Worm (Caenorhabditis elegans) whole organism, L2 larva: ENCODE measurements around the gene dsb-1.
A peak's percentile ranks its signal among the peaks of the same experiment; 100 is the strongest.

Experiments
- F13H6.1 ChIP-seq: sonication (generic microtip); optimal IDR thresholded peaks from 2 replicates; lab custom pipeline; 2016; ENCODE audit warnings: missing genetic modification characterization, missing compliant biosample characterization
- R02D3.7 ChIP-seq: fragments of 150-350 bp; optimal IDR thresholded peaks from 2 replicates; lab custom pipeline; 2014; ENCODE audit warnings: missing biosample characterization, missing genetic modification characterization
- Y55F3AM.14 ChIP-seq: fragments of 200-800 bp; sonication (Bioruptor generic); optimal IDR thresholded peaks from 2 replicates; lab custom pipeline; 2018; ENCODE audit warnings: mild to moderate bottlenecking, missing genetic modification characterization, missing compliant biosample characterization
- alr-1 ChIP-seq: fragments of 150-350 bp; optimal IDR thresholded peaks from 2 replicates; lab custom pipeline; 2014; ENCODE audit warnings: missing biosample characterization, missing genetic modification characterization
- ama-1 ChIP-seq: fragments of 150-350 bp; optimal IDR thresholded peaks from 2 replicates; lab custom pipeline; 2018; ENCODE audit warnings: inconsistent platforms
- ceh-82 ChIP-seq: fragments of 150-350 bp; optimal IDR thresholded peaks from 2 replicates; lab custom pipeline; 2014; ENCODE audit warnings: missing biosample characterization, missing genetic modification characterization
- crh-2 ChIP-seq: sonication (generic microtip); optimal IDR thresholded peaks from 2 replicates; lab custom pipeline; 2017; ENCODE audit warnings: missing biosample characterization, missing genetic modification characterization
- dmd-4 ChIP-seq: sonication (generic microtip); optimal IDR thresholded peaks from 2 replicates; lab custom pipeline; 2017; ENCODE audit warnings: missing biosample characterization, missing genetic modification characterization
- egl-27 ChIP-seq: sonication (generic microtip); optimal IDR thresholded peaks from 3 replicates; lab custom pipeline; 2017; ENCODE audit warnings: missing biosample characterization, missing genetic modification reagents, missing genetic modification characterization
- fos-1 ChIP-seq: fragments of 150-350 bp; optimal IDR thresholded peaks from 2 replicates; lab custom pipeline; 2014; ENCODE audit warnings: missing biosample characterization, missing genetic modification characterization
- gmeb-1 ChIP-seq: fragments of 150-350 bp; optimal IDR thresholded peaks from 2 replicates; lab custom pipeline; 2014; ENCODE audit warnings: missing biosample characterization, missing genetic modification characterization
- lin-11 ChIP-seq: fragments of 150-350 bp; sonication (generic microtip); optimal IDR thresholded peaks from 2 replicates; lab custom pipeline; 2014; ENCODE audit warnings: missing biosample characterization, missing genetic modification characterization, inconsistent platforms, mixed read lengths
- lin-13 ChIP-seq: fragments of 150-350 bp; optimal IDR thresholded peaks from 2 replicates; lab custom pipeline; 2014; ENCODE audit warnings: missing biosample characterization, missing genetic modification reagents, missing genetic modification characterization
- lsy-2 ChIP-seq, 2 experiments: fragments of 150-350 bp in 1 of 2; sonication (generic microtip) in 1 of 2; optimal IDR thresholded peaks; 2 replicates each; lab custom pipeline; 2014 to 2017; ENCODE audit warnings: missing biosample characterization in 2 of 2, missing genetic modification characterization in 2 of 2
- mab-5 ChIP-seq: fragments of 150-350 bp; optimal IDR thresholded peaks from 2 replicates; lab custom pipeline; 2014; ENCODE audit warnings: missing biosample characterization, missing genetic modification characterization
- nhr-129 ChIP-seq: fragments of 150-350 bp; optimal IDR thresholded peaks from 2 replicates; lab custom pipeline; 2014; ENCODE audit warnings: missing biosample characterization, missing genetic modification characterization
- nhr-23 ChIP-seq: fragments of 150-350 bp; optimal IDR thresholded peaks from 2 replicates; lab custom pipeline; 2014; ENCODE audit warnings: missing biosample characterization, missing genetic modification reagents, missing genetic modification characterization
- nhr-237 ChIP-seq: fragments of 150-350 bp; optimal IDR thresholded peaks from 2 replicates; lab custom pipeline; 2014; ENCODE audit warnings: missing biosample characterization, missing genetic modification characterization
- nhr-6 ChIP-seq: fragments of 150-350 bp; optimal IDR thresholded peaks from 2 replicates; lab custom pipeline; 2014; ENCODE audit warnings: missing biosample characterization, missing genetic modification characterization
- nhr-77 ChIP-seq: fragments of 150-350 bp; optimal IDR thresholded peaks from 2 replicates; lab custom pipeline; 2014; ENCODE audit warnings: missing biosample characterization, missing genetic modification characterization
- skn-1 ChIP-seq: sonication (generic microtip); optimal IDR thresholded peaks from 2 replicates; lab custom pipeline; 2017; ENCODE audit warnings: missing biosample characterization, missing genetic modification characterization
- sma-3 ChIP-seq: sonication (generic microtip); optimal IDR thresholded peaks from 2 replicates; lab custom pipeline; 2016; ENCODE audit warnings: missing genetic modification reagents, missing genetic modification characterization, missing compliant biosample characterization
- sma-9 ChIP-seq, 2 experiments: fragments of 150-350 bp in 1 of 2; sonication (generic microtip) in 1 of 2; optimal IDR thresholded peaks; 2 replicates each; lab custom pipeline; 2014 to 2016; ENCODE audit warnings: missing genetic modification characterization in 2 of 2, mild to moderate bottlenecking in 1 of 2, missing biosample characterization in 1 of 2, missing compliant biosample characterization in 1 of 2, missing genetic modification reagents in 1 of 2, moderate library complexity in 1 of 2
- unc-55 ChIP-seq: fragments of 150-350 bp; sonication (generic microtip); optimal IDR thresholded peaks from 3 replicates; lab custom pipeline; 2014; ENCODE audit warnings: missing biosample characterization, missing genetic modification reagents, missing genetic modification characterization
- unc-62 ChIP-seq: fragments of 150-350 bp; optimal IDR thresholded peaks from 2 replicates; lab custom pipeline; 2014; ENCODE audit warnings: missing biosample characterization, missing genetic modification reagents, missing genetic modification characterization
- ztf-11 ChIP-seq: sonication (generic microtip); optimal IDR thresholded peaks from 2 replicates; lab custom pipeline; 2017; ENCODE audit warnings: missing biosample characterization, missing genetic modification characterization
- ztf-4 ChIP-seq: fragments of 150-350 bp; optimal IDR thresholded peaks from 2 replicates; lab custom pipeline; 2014; ENCODE audit warnings: missing biosample characterization, missing genetic modification characterization

dsb-1 gene

DNA sequence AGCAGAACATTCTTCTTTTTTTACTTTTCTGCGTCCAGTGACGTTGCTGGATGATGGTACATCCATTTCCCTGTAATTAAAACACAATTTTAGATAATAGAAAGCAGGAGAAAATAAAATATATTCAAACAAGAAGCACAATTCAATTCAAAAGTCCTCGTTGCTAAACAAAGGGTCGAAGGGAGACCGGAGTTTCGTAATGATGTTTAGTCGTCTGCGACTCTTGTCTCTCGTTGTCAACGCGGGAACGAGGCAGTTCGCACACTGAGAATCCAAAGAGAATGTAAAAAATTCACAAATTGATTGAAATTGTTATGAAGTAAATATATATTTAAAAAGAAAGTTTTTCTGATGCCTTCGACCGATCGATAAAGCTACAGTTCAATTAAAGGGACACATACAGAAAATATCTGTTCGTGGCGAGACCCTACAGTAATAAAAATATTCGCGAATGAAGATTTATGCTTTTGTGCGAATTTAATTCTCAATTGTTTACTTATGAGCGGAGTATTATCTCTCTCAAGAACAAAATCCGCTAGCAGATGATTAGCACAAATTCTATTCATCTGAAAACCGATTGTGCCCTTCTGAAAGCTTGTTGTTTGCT is 42.6 kb downstream of the dsb-1 start, which contains the start of gene dpy-26:
Gene dpy-26 (minus strand): TSS at position 111 of the 607 bp plus-strand sequence.
- peak in 1 of 2 experiments; percentile 1 for TF ChIP-seq lsy-2 (tag; optimal IDR thresholded peaks at IDR 0.05; lab: Kevin White, UChicago)
- TF ChIP-seq crh-2 (tag; lab: Kevin White, UChicago): peak; percentile 25
- TF ChIP-seq dmd-4 (tag; lab: Kevin White, UChicago): no peak
- peak; percentile 39 for TF ChIP-seq gmeb-1
- peak; percentile 86 for TF ChIP-seq nhr-129
- TF ChIP-seq fos-1 (tag; lab: Kevin White, UChicago): no peak
- TF ChIP-seq nhr-237 (tag; lab: Kevin White, UChicago): no peak
- TF ChIP-seq nhr-23: no peak
- no peak for TF ChIP-seq lin-13 (GFP tag; lab: Kevin White, UChicago)
- TF ChIP-seq skn-1: no peak
- TF ChIP-seq F13H6.1 (tag; lab: Kevin White, UChicago): no peak

ce11 chrIV:12454115-12454514 is 45.4 kb downstream of the dsb-1 start, which contains the start of gene spe-44:
Gene spe-44, minus strand, starts transcription at chrIV:12454215.
- TF ChIP-seq nhr-237 (tag; lab: Kevin White, UChicago) (no peak), sma-9 (GFP tag; optimal IDR thresholded peaks at IDR 0.05; lab: Kevin White, UChicago) (no peak), sma-9 (tag; optimal IDR thresholded peaks at IDR 0.05; lab: Kevin White, UChicago) (no peak), nhr-77 (tag; lab: Kevin White, UChicago) (no peak), lin-11 (tag; lab: Kevin White, UChicago) (no peak), alr-1 (tag; lab: Kevin White, UChicago) (no peak), skn-1 (no peak), gmeb-1 (no peak)

DNA sequence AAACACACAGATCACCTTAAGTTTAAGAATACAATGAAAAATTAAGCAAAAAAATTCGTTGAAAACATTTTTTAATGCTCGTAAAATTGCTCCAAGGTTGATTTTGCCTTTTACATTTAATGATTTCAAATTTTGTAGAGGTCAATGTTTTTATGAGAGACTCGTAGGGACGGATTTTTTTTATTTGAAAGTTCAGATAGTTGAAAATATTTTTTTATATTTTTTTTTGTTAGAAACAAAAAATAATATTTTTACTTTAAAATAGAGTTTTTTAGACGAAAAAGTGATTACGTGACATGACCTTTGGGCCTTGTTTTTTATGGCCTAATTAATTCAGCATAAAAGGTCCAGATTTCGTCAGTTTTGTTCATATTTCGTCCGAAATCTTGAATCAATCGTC is 46.0 kb downstream of the dsb-1 start, which contains the start of gene smz-1:
Gene smz-1 (plus strand): TSS at position 301 of the 400 bp plus-strand sequence.
- no peak for TF ChIP-seq ztf-11 (tag; lab: Kevin White, UChicago)
- TF ChIP-seq ama-1: no peak
- TF ChIP-seq sma-3: no peak
- TF ChIP-seq fos-1 (tag; lab: Kevin White, UChicago): no peak
- no peak for TF ChIP-seq nhr-6 (tag; lab: Kevin White, UChicago)
- TF ChIP-seq unc-55 (GFP tag; lab: Kevin White, UChicago): no peak
- TF ChIP-seq ztf-4 (tag; lab: Kevin White, UChicago): no peak
- TF ChIP-seq, all 48 proteins: peak for 0

DNA sequence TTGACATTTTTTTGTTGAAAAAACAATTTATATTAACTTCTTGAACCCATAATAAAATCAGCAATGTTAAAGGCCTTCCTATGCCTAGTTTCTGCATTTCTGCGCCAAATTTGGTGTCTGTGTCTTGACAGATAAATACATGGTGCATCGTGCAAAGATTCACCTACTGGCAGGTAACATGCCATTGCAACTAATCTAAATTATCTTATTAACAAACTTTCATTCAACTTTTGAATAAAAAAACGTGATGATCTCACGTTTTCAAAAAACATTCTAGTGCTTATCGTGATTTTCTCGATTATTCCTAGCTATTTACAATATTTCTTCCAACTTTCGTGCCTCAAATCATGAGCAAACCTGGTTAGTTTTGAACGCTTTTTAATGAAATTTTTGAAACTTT is 47.9 kb downstream of the dsb-1 start, which contains the start of gene C25G4.7:
Gene C25G4.7 (plus strand): TSS at position 301 of the 400 bp plus-strand sequence.
- TF ChIP-seq Y55F3AM.14 (GFP tag; lab: Kevin White, UChicago) (no peak), R02D3.7 (no peak), unc-55 (GFP tag; lab: Kevin White, UChicago) (no peak), unc-62 (no peak), ceh-82 (no peak), sma-3 (no peak), egl-27 (no peak), mab-5 (no peak), gmeb-1 (no peak), nhr-129 (no peak)
